Worm (Caenorhabditis elegans) whole organism, L2 larva: ENCODE results near the gene popl-7.

Experiments used
- C34F6.9 ChIP-seq: fragments of 150-350 bp; optimal IDR thresholded peaks from 2 replicates; lab custom pipeline; 2014; ENCODE audit warnings: missing biosample characterization, missing genetic modification characterization
- F13H6.1 ChIP-seq: sonication (generic microtip); optimal IDR thresholded peaks from 2 replicates; lab custom pipeline; 2016; ENCODE audit warnings: missing genetic modification characterization, missing compliant biosample characterization
- R02D3.7 ChIP-seq: fragments of 150-350 bp; optimal IDR thresholded peaks from 2 replicates; lab custom pipeline; 2014; ENCODE audit warnings: missing biosample characterization, missing genetic modification characterization
- Y55F3AM.14 ChIP-seq: fragments of 200-800 bp; sonication (Bioruptor generic); optimal IDR thresholded peaks from 2 replicates; lab custom pipeline; 2018; ENCODE audit warnings: mild to moderate bottlenecking, missing genetic modification characterization, missing compliant biosample characterization
- ZK546.5 ChIP-seq: sonication (generic microtip); optimal IDR thresholded peaks from 2 replicates; lab custom pipeline; 2017; ENCODE audit warnings: missing biosample characterization, missing genetic modification characterization
- alr-1 ChIP-seq: fragments of 150-350 bp; optimal IDR thresholded peaks from 2 replicates; lab custom pipeline; 2014; ENCODE audit warnings: missing biosample characterization, missing genetic modification characterization
- aly-2 ChIP-seq: fragments of 150-350 bp; optimal IDR thresholded peaks from 2 replicates; lab custom pipeline; 2014; ENCODE audit warnings: missing biosample characterization, missing genetic modification characterization
- ama-1 ChIP-seq: fragments of 150-350 bp; optimal IDR thresholded peaks from 2 replicates; lab custom pipeline; 2018; ENCODE audit warnings: inconsistent platforms
- blmp-1 ChIP-seq: sonication (generic microtip); optimal IDR thresholded peaks from 2 replicates; lab custom pipeline; 2017; ENCODE audit warnings: missing genetic modification characterization, mild to moderate bottlenecking, missing compliant biosample characterization, antibody characterized with exemption, moderate library complexity; ENCODE audit not compliant: insufficient read depth
- ceh-16 ChIP-seq: fragments of 150-350 bp; optimal IDR thresholded peaks from 2 replicates; lab custom pipeline; 2014; ENCODE audit warnings: missing biosample characterization, missing genetic modification characterization
- ceh-82 ChIP-seq: fragments of 150-350 bp; optimal IDR thresholded peaks from 2 replicates; lab custom pipeline; 2014; ENCODE audit warnings: missing biosample characterization, missing genetic modification characterization
- crh-2 ChIP-seq: sonication (generic microtip); optimal IDR thresholded peaks from 2 replicates; lab custom pipeline; 2017; ENCODE audit warnings: missing biosample characterization, missing genetic modification characterization
- dmd-4 ChIP-seq: sonication (generic microtip); optimal IDR thresholded peaks from 2 replicates; lab custom pipeline; 2017; ENCODE audit warnings: missing biosample characterization, missing genetic modification characterization
- egl-27 ChIP-seq: sonication (generic microtip); optimal IDR thresholded peaks from 3 replicates; lab custom pipeline; 2017; ENCODE audit warnings: missing biosample characterization, missing genetic modification reagents, missing genetic modification characterization
- elt-1 ChIP-seq: fragments of 150-350 bp; optimal IDR thresholded peaks from 2 replicates; lab custom pipeline; 2014; ENCODE audit warnings: missing biosample characterization, missing genetic modification characterization
- elt-3 ChIP-seq: sonication (generic microtip); optimal IDR thresholded peaks from 2 replicates; lab custom pipeline; 2017; ENCODE audit warnings: missing biosample characterization, missing genetic modification characterization
- fos-1 ChIP-seq: fragments of 150-350 bp; optimal IDR thresholded peaks from 2 replicates; lab custom pipeline; 2014; ENCODE audit warnings: missing biosample characterization, missing genetic modification characterization
- gmeb-1 ChIP-seq: fragments of 150-350 bp; optimal IDR thresholded peaks from 2 replicates; lab custom pipeline; 2014; ENCODE audit warnings: missing biosample characterization, missing genetic modification characterization
- lin-11 ChIP-seq: fragments of 150-350 bp; sonication (generic microtip); optimal IDR thresholded peaks from 2 replicates; lab custom pipeline; 2014; ENCODE audit warnings: missing biosample characterization, missing genetic modification characterization, inconsistent platforms, mixed read lengths
- lin-13 ChIP-seq: fragments of 150-350 bp; optimal IDR thresholded peaks from 2 replicates; lab custom pipeline; 2014; ENCODE audit warnings: missing biosample characterization, missing genetic modification reagents, missing genetic modification characterization
- lin-39 ChIP-seq: fragments of 150-350 bp; optimal IDR thresholded peaks from 2 replicates; lab custom pipeline; 2014; ENCODE audit warnings: missing biosample characterization, missing genetic modification reagents, missing genetic modification characterization
- lsy-2 ChIP-seq, 2 experiments: fragments of 150-350 bp in 1 of 2; sonication (generic microtip) in 1 of 2; optimal IDR thresholded peaks; 2 replicates each; lab custom pipeline; 2014 to 2017; ENCODE audit warnings: missing biosample characterization in 2 of 2, missing genetic modification characterization in 2 of 2
- mab-5 ChIP-seq: fragments of 150-350 bp; optimal IDR thresholded peaks from 2 replicates; lab custom pipeline; 2014; ENCODE audit warnings: missing biosample characterization, missing genetic modification characterization
- mdl-1 ChIP-seq, 2 experiments: fragments of 150-350 bp in 1 of 2; sonication (generic microtip) in 1 of 2; optimal IDR thresholded peaks; 2 replicates each; lab custom pipeline; 2017; ENCODE audit warnings: missing biosample characterization in 2 of 2, missing genetic modification characterization in 2 of 2
- nhr-10 ChIP-seq: sonication (generic microtip); optimal IDR thresholded peaks from 2 replicates; lab custom pipeline; 2017; ENCODE audit warnings: missing biosample characterization, missing genetic modification characterization
- nhr-12 ChIP-seq: fragments of 150-350 bp; optimal IDR thresholded peaks from 2 replicates; lab custom pipeline; 2014; ENCODE audit warnings: missing biosample characterization, missing genetic modification characterization
- nhr-129 ChIP-seq: fragments of 150-350 bp; optimal IDR thresholded peaks from 2 replicates; lab custom pipeline; 2014; ENCODE audit warnings: missing biosample characterization, missing genetic modification characterization
- nhr-21 ChIP-seq: fragments of 150-350 bp; optimal IDR thresholded peaks from 2 replicates; lab custom pipeline; 2014; ENCODE audit warnings: missing biosample characterization, missing genetic modification characterization
- nhr-23 ChIP-seq: fragments of 150-350 bp; optimal IDR thresholded peaks from 2 replicates; lab custom pipeline; 2014; ENCODE audit warnings: missing biosample characterization, missing genetic modification reagents, missing genetic modification characterization
- nhr-237 ChIP-seq: fragments of 150-350 bp; optimal IDR thresholded peaks from 2 replicates; lab custom pipeline; 2014; ENCODE audit warnings: missing biosample characterization, missing genetic modification characterization
- nhr-25 ChIP-seq: fragments of 150-350 bp; sonication (generic microtip); optimal IDR thresholded peaks from 3 replicates; lab custom pipeline; 2014; ENCODE audit warnings: missing biosample characterization, missing genetic modification characterization
- nhr-6 ChIP-seq: fragments of 150-350 bp; optimal IDR thresholded peaks from 2 replicates; lab custom pipeline; 2014; ENCODE audit warnings: missing biosample characterization, missing genetic modification characterization
- nhr-77 ChIP-seq: fragments of 150-350 bp; optimal IDR thresholded peaks from 2 replicates; lab custom pipeline; 2014; ENCODE audit warnings: missing biosample characterization, missing genetic modification characterization
- peb-1 ChIP-seq: fragments of 150-350 bp; optimal IDR thresholded peaks from 2 replicates; lab custom pipeline; 2014; ENCODE audit warnings: missing biosample characterization, missing genetic modification characterization
- skn-1 ChIP-seq: sonication (generic microtip); optimal IDR thresholded peaks from 2 replicates; lab custom pipeline; 2017; ENCODE audit warnings: missing biosample characterization, missing genetic modification characterization
- sma-3 ChIP-seq: sonication (generic microtip); optimal IDR thresholded peaks from 2 replicates; lab custom pipeline; 2016; ENCODE audit warnings: missing genetic modification reagents, missing genetic modification characterization, missing compliant biosample characterization
- sma-9 ChIP-seq, 2 experiments: fragments of 150-350 bp in 1 of 2; sonication (generic microtip) in 1 of 2; optimal IDR thresholded peaks; 2 replicates each; lab custom pipeline; 2014 to 2016; ENCODE audit warnings: missing genetic modification characterization in 2 of 2, mild to moderate bottlenecking in 1 of 2, missing biosample characterization in 1 of 2, missing compliant biosample characterization in 1 of 2, missing genetic modification reagents in 1 of 2, moderate library complexity in 1 of 2
- unc-39 ChIP-seq: fragments of 150-350 bp; optimal IDR thresholded peaks from 2 replicates; lab custom pipeline; 2014; ENCODE audit warnings: missing biosample characterization, missing genetic modification characterization
- zag-1 ChIP-seq: fragments of 150-350 bp; optimal IDR thresholded peaks from 2 replicates; lab custom pipeline; 2014; ENCODE audit warnings: missing biosample characterization, missing genetic modification characterization
- ztf-11 ChIP-seq: sonication (generic microtip); optimal IDR thresholded peaks from 2 replicates; lab custom pipeline; 2017; ENCODE audit warnings: missing biosample characterization, missing genetic modification characterization
- ztf-4 ChIP-seq: fragments of 150-350 bp; optimal IDR thresholded peaks from 2 replicates; lab custom pipeline; 2014; ENCODE audit warnings: missing biosample characterization, missing genetic modification characterization

popl-7 gene

DNA sequence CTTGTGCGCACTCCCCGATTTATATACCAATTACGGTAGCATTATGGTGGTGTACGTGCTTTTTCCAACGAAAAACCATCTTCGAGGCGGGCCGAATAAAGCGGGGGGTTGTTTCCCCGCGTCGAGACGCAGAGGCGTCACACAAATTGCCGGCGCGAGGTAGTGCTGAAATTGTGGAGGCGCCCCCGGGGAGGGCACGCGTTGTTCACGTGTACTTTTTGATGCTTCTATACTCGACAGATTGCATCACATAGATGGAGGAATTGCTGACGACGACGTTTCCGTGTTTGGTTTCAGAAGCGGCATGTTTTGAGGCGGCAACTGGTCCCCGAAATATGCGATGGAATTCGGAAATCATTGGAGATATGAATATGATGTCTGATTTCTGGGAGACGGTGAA is 24.8 kb downstream of the popl-7 start (continued):
- peak; percentile 31 for TF ChIP-seq nhr-6
- peak; percentile 81 for TF ChIP-seq fos-1

DNA sequence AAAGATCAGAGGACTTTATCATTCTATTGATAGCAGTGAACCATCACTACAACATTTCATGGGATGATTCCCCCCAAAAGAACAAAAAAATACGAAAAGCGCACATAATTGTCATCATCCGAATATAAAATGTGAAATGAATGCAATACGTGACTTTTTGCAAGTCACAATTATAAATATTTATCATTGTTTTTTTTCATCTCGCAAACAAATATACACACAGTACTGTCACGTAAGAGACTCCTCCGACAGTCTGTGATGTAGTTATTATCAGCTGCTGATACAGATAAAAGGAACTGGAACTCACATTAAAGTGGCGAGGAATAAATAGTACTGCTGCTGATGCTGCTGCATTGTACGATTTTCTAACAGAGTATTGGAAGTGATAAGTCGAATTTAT is 25.9 kb downstream of the popl-7 start:
- no peak for TF ChIP-seq blmp-1 (tag; lab: Kevin White, UChicago)
- no peak for TF ChIP-seq nhr-25 (tag; lab: Kevin White, UChicago)
- TF ChIP-seq R02D3.7 (tag; lab: Kevin White, UChicago): no peak
- TF ChIP-seq lin-11 (tag; lab: Kevin White, UChicago): no peak
- no peak for TF ChIP-seq Y55F3AM.14 (GFP tag; lab: Kevin White, UChicago)
- TF ChIP-seq lin-39 (tag; lab: Kevin White, UChicago): no peak
- no peak for TF ChIP-seq ZK546.5 (tag; lab: Kevin White, UChicago)
- TF ChIP-seq unc-39 (tag; lab: Kevin White, UChicago): no peak
- TF ChIP-seq F13H6.1: peak; percentile 17
- peak; percentile 2 for TF ChIP-seq nhr-21
- peak; percentile 63 for TF ChIP-seq sma-9 (GFP tag; optimal IDR thresholded peaks at IDR 0.05; lab: Kevin White, UChicago)
- TF ChIP-seq sma-9 (tag; optimal IDR thresholded peaks at IDR 0.05; lab: Kevin White, UChicago): no peak
- TF ChIP-seq lin-13 (GFP tag; lab: Kevin White, UChicago): no peak
- peak; percentile 73 for TF ChIP-seq nhr-129 (tag; lab: Kevin White, UChicago)
- no peak for TF ChIP-seq elt-1 (tag; lab: Kevin White, UChicago)
- no peak for TF ChIP-seq mdl-1 (tag; optimal IDR thresholded peaks at IDR 0.05; lab: Kevin White, UChicago)
- TF ChIP-seq sma-3 (GFP tag; lab: Kevin White, UChicago): peak; percentile 20
- TF ChIP-seq ztf-4: no peak
- no peak for TF ChIP-seq dmd-4 (tag; lab: Kevin White, UChicago)
- TF ChIP-seq lsy-2 (tag; optimal IDR thresholded peaks at IDR 0.05; lab: Kevin White, UChicago): peak in 1 of 2 experiments; percentile 18
- TF ChIP-seq nhr-10: no peak
- no peak for TF ChIP-seq ztf-11 (tag; lab: Kevin White, UChicago)
- TF ChIP-seq ceh-16 (tag; lab: Kevin White, UChicago): no peak
- TF ChIP-seq skn-1: peak; percentile 54
- no peak for TF ChIP-seq nhr-23 (tag; lab: Kevin White, UChicago)
- no peak for TF ChIP-seq peb-1 (tag; lab: Kevin White, UChicago)
- no peak for TF ChIP-seq egl-27
- TF ChIP-seq nhr-77 (tag; lab: Kevin White, UChicago): no peak
- no peak for TF ChIP-seq nhr-6
- no peak for TF ChIP-seq aly-2 (tag; lab: Kevin White, UChicago)
- no peak for TF ChIP-seq C34F6.9 (tag; lab: Kevin White, UChicago)
- TF ChIP-seq gmeb-1 (tag; lab: Kevin White, UChicago): no peak
- TF ChIP-seq fos-1: peak; percentile 35
- no peak for TF ChIP-seq ama-1
- TF ChIP-seq alr-1: no peak
- no peak for TF ChIP-seq elt-3 (tag; lab: Kevin White, UChicago)
- no peak for TF ChIP-seq zag-1
- no peak for TF ChIP-seq ceh-82 (tag; lab: Kevin White, UChicago)
- TF ChIP-seq crh-2 (tag; lab: Kevin White, UChicago): peak; percentile 66
- TF ChIP-seq nhr-237: no peak
- no peak for TF ChIP-seq mab-5 (tag; lab: Kevin White, UChicago)
- TF ChIP-seq nhr-12: no peak

DNA sequence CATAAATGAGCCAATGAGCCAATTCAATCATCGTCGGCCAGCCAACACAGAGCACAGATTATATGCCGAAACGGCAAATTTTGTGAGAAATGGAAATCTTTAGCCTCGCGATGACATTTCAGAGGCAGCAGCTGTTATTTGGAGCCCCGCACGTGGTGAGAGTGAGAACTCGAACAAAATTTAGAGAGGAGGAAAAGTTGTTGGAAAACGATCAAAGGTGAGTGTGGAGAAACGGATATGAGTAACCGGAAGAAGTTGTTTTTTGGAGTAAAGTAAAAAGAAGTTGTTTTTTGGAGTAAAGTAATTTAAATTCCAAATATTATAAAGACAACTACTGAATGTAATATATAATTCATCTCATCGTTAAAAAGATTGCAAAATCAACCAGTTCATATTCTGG is 28.2 kb downstream of the popl-7 start, which contains the start of gene Y62E10A.13:
Y62E10A.13 (minus strand) TSS at position 326 of the 400 bp plus-strand sequence.
- TF ChIP-seq nhr-129 (tag; lab: Kevin White, UChicago): peak; percentile 40
- no peak for TF ChIP-seq lin-13 (GFP tag; lab: Kevin White, UChicago)
- no peak for TF ChIP-seq F13H6.1
- TF ChIP-seq sma-3 (GFP tag; lab: Kevin White, UChicago): no peak
- no peak for TF ChIP-seq ama-1
- TF ChIP-seq R02D3.7 (tag; lab: Kevin White, UChicago): no peak
- no peak for TF ChIP-seq fos-1
- TF ChIP-seq lsy-2 (tag; optimal IDR thresholded peaks at IDR 0.05; lab: Kevin White, UChicago): no peak
